Worm (Caenorhabditis elegans): ENCODE results near the gene nemp-1.

ce11 chrIII:488464-488863 lies 16.3 kb downstream of the nemp-1 start, which contains the start of gene F30H5.5:
- TF ChIP-seq skn-1 (tag; optimal IDR thresholded peaks at IDR 0.05) (no peak), nhr-25 (tag; optimal IDR thresholded peaks at IDR 0.05) (no peak), nhr-77 (tag; optimal IDR thresholded peaks at IDR 0.05) (no peak), elt-3 (tag; optimal IDR thresholded peaks at IDR 0.05) (no peak), lin-39 (tag; optimal IDR thresholded peaks at IDR 0.05) (no peak)

All from whole organism, L2 larva.